Worm (Caenorhabditis elegans): ENCODE results near the gene col-9.

DNA sequence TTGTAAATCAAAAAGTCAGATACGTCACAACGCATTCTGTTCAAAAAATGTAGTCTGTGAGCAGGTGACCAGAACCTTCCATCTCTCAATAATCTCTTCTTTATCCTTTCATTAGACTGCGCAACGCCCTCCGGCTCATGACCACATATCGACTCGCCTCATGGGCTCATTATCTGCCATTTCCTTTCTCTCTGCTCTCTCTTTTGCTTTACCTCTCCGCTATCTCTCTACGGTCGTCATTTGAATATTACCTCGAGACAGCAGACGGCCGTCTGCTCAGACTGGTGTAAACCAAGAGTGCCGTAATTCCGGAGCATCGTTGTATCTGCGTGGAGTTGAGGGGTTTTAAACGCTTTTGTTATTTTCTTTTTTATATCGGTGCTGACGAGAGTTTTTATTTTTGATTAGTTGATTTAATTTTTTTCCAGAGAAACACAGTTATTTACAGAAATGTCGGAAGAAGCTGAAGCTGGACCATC, 8.2 kb downstream of the col-9 start, which contains the start of gene bra-1:
- TF ChIP-seq lin-35 (GFP tag; optimal IDR thresholded peaks at IDR 0.05) (peak in 1 of 3 experiments; percentile 40), unc-130 (GFP tag; optimal IDR thresholded peaks at IDR 0.05) (no peak)

Data from whole organism, young adult.